Fruit fly (Drosophila melanogaster) whole organism, wandering third instar larva: ENCODE results near the gene Hml.

Experiments used
- CrebA ChIP-seq: fragments of 200-800 bp; sonication (Bioruptor generic); optimal IDR thresholded peaks from 2 replicates; lab custom pipeline; 2016; ENCODE audit warnings: missing biosample characterization, mild to moderate bottlenecking, missing genetic modification characterization, borderline replicate concordance
- Dfd ChIP-seq: fragments of >200 bp; optimal IDR thresholded peaks from 2 replicates; lab custom pipeline; 2017; ENCODE audit warnings: missing biosample characterization, missing genetic modification characterization
- Hnf4 ChIP-seq: fragments of 200-800 bp; sonication (Bioruptor generic); optimal IDR thresholded peaks from 2 replicates; lab custom pipeline; 2016; ENCODE audit warnings: missing biosample characterization, mild to moderate bottlenecking, missing genetic modification characterization
- Hr83 ChIP-seq: fragments of 200-300 bp; sonication (Bioruptor generic); optimal IDR thresholded peaks from 2 replicates; lab custom pipeline; 2016; ENCODE audit warnings: missing biosample characterization, mild to moderate bottlenecking, missing genetic modification characterization, moderate library complexity; ENCODE audit not compliant: poor library complexity, severe bottlenecking
- OdsH ChIP-seq: fragments of 200-800 bp; sonication (Bioruptor generic); optimal IDR thresholded peaks from 2 replicates; lab custom pipeline; 2016; ENCODE audit warnings: missing biosample characterization, mild to moderate bottlenecking, missing genetic modification characterization
- br ChIP-seq: fragments of 200-800 bp; sonication (Bioruptor generic); optimal IDR thresholded peaks from 2 replicates; lab custom pipeline; 2016; ENCODE audit warnings: missing biosample characterization, missing genetic modification characterization
- dl ChIP-seq, 2 experiments: fragments of 175-275, 200-275 bp in 1 of 2; fragments of 200-275 bp in 1 of 2; sonication (Bioruptor generic); optimal IDR thresholded peaks; lab custom pipeline; 2018; ENCODE audit warnings: mild to moderate bottlenecking in 2 of 2, missing biosample characterization in 2 of 2, missing genetic modification characterization in 2 of 2, moderate library complexity in 2 of 2; ENCODE audit not compliant: partially characterized antibody in 2 of 2, insufficient read depth in 1 of 2
- dmrt93B ChIP-seq: fragments of 200-800 bp; sonication (Bioruptor generic); optimal IDR thresholded peaks from 2 replicates; lab custom pipeline; 2018; ENCODE audit warnings: missing biosample characterization, mild to moderate bottlenecking, missing genetic modification characterization
- fru ChIP-seq: fragments of 200-800 bp; sonication (Bioruptor generic); optimal IDR thresholded peaks from 3 replicates; lab custom pipeline; 2016; ENCODE audit warnings: missing biosample characterization, mild to moderate bottlenecking, missing genetic modification characterization
- pan ChIP-seq: fragments of >200 bp; optimal IDR thresholded peaks from 2 replicates; lab custom pipeline; 2017
- rgr ChIP-seq: fragments of 200-800 bp; sonication (Bioruptor generic); optimal IDR thresholded peaks from 3 replicates; lab custom pipeline; 2016; ENCODE audit warnings: missing biosample characterization, mild to moderate bottlenecking, missing genetic modification characterization
- tai ChIP-seq: sonication (Bioruptor generic); optimal IDR thresholded peaks from 2 replicates; lab custom pipeline; 2016; ENCODE audit warnings: missing biosample characterization, missing genetic modification characterization

dm6 chr3L:13904021-13904325 is 58.1 kb downstream of the Hml start:
- TF ChIP-seq Dfd (GFP tag; lab: Kevin White, UChicago) (no peak), dmrt93B (GFP tag; lab: Kevin White, UChicago) (no peak), OdsH (GFP tag; lab: Kevin White, UChicago) (no peak), br (GFP tag; lab: Kevin White, UChicago) (no peak), dl (GFP tag; optimal IDR thresholded peaks at IDR 0.05; lab: Kevin White, UChicago; ENCODE audit: insufficient read depth in 1 of 2, partially characterized antibody in 2 of 2) (no peak), CrebA (GFP tag; lab: Kevin White, UChicago) (no peak), Hnf4 (GFP tag; lab: Kevin White, UChicago) (no peak), rgr (GFP tag; lab: Kevin White, UChicago) (no peak), pan (lab: Kevin White, UChicago) (no peak), tai (GFP tag; lab: Kevin White, UChicago) (no peak), Hr83 (GFP tag; lab: Kevin White, UChicago) (no peak), fru (GFP tag; lab: Kevin White, UChicago) (no peak)
